Fruit fly (Drosophila melanogaster): ENCODE results near the gene CG8840.
A peak's percentile ranks its signal among the peaks of the same experiment; 100 is the strongest.

CG8840 gene

dm6 chr2L:3440322-3440721, 30.0 kb downstream of the CG8840 start (continued):
- TF ChIP-seq dan (GFP tag; IDR thresholded peaks at IDR 0.05) = no peak
- TF ChIP-seq CG12942 (GFP tag; optimal IDR thresholded peaks at IDR 0.05) = peak; percentile 59
- no peak for TF ChIP-seq Hey (tag; optimal IDR thresholded peaks at IDR 0.05)
- TF ChIP-seq stc (GFP tag; IDR thresholded peaks at IDR 0.05) = peak; percentile 80
- TF ChIP-seq fd102C (GFP tag; optimal IDR thresholded peaks at IDR 0.05) = no peak
- TF ChIP-seq CG3838 (GFP tag; optimal IDR thresholded peaks at IDR 0.05) = no peak
- peak; percentile 84 for TF ChIP-seq sisA (GFP tag; IDR thresholded peaks at IDR 0.05)
- no peak for TF ChIP-seq HLH54F (GFP tag; optimal IDR thresholded peaks at IDR 0.05)
- TF ChIP-seq CG4328 (GFP tag; optimal IDR thresholded peaks at IDR 0.05) = no peak
- TF ChIP-seq CG7928 (GFP tag; optimal IDR thresholded peaks at IDR 0.05) = no peak
- no peak for TF ChIP-seq Dip3 (GFP tag; optimal IDR thresholded peaks at IDR 0.05)
- no peak for TF ChIP-seq Hsf (GFP tag; optimal IDR thresholded peaks at IDR 0.05)
- TF ChIP-seq CG9437 (GFP tag; optimal IDR thresholded peaks at IDR 0.05) = peak; percentile 21
- TF ChIP-seq vfl (GFP tag; optimal IDR thresholded peaks at IDR 0.05) = no peak
- no peak for TF ChIP-seq CG7745 (tag; optimal IDR thresholded peaks at IDR 0.05)
- no peak for TF ChIP-seq CG15011 (GFP tag; optimal IDR thresholded peaks at IDR 0.05)
- peak; percentile 54 for TF ChIP-seq chn (GFP tag; optimal IDR thresholded peaks at IDR 0.05)
- TF ChIP-seq CG4404 (GFP tag; IDR thresholded peaks at IDR 0.05) = peak; percentile 33; the same call in 1 of the 2 replicates
- TF ChIP-seq kah (GFP tag; optimal IDR thresholded peaks at IDR 0.05) = peak; percentile 27
- no peak for TF ChIP-seq Trl (optimal IDR thresholded peaks at IDR 0.05)
- TF ChIP-seq Trl (GFP tag; optimal IDR thresholded peaks at IDR 0.05) = no peak
- peak; percentile 7 for TF ChIP-seq CG13296 (GFP tag; optimal IDR thresholded peaks at IDR 0.05)
- peak; percentile 76; the same call in 2 of the 3 replicates for TF ChIP-seq Optix (GFP tag; IDR thresholded peaks at IDR 0.05)
- TF ChIP-seq slou (GFP tag; optimal IDR thresholded peaks at IDR 0.05) = no peak
- TF ChIP-seq CG10654 (GFP tag; optimal IDR thresholded peaks at IDR 0.05) = peak; percentile 56
- TF ChIP-seq CG12391 (tag; optimal IDR thresholded peaks at IDR 0.05) = peak; percentile 69
- no peak for TF ChIP-seq CG17912 (GFP tag; optimal IDR thresholded peaks at IDR 0.05)
- TF ChIP-seq CG11504 (tag; optimal IDR thresholded peaks at IDR 0.05) = peak; percentile 69
- TF ChIP-seq Oli (tag; optimal IDR thresholded peaks at IDR 0.05) = peak; percentile 61
- peak; percentile 55 for TF ChIP-seq CG2120 (GFP tag; optimal IDR thresholded peaks at IDR 0.05)
- TF ChIP-seq zen (tag; optimal IDR thresholded peaks at IDR 0.05) = no peak
- peak; percentile 33 for TF ChIP-seq nmo (GFP tag; optimal IDR thresholded peaks at IDR 0.05)
- TF ChIP-seq ase (GFP tag; IDR thresholded peaks at IDR 0.05) = peak; percentile 81
- peak; percentile 56 for TF ChIP-seq ranshi (GFP tag; IDR thresholded peaks at IDR 0.05)
- no peak for TF ChIP-seq fd64A (GFP tag; optimal IDR thresholded peaks at IDR 0.05)
- no peak for TF ChIP-seq Nf-YB (GFP tag; optimal IDR thresholded peaks at IDR 0.05)
- no peak for TF ChIP-seq tll (GFP tag; optimal IDR thresholded peaks at IDR 0.05)
- no peak for TF ChIP-seq her (GFP tag; optimal IDR thresholded peaks at IDR 0.05)
- no peak for TF ChIP-seq pho (GFP tag; optimal IDR thresholded peaks at IDR 0.05)
- TF ChIP-seq CG31224 (GFP tag; IDR thresholded peaks at IDR 0.05) = peak; percentile 56
- no peak for TF ChIP-seq twi (tag; optimal IDR thresholded peaks at IDR 0.05)
- TF ChIP-seq kni (GFP tag; optimal IDR thresholded peaks at IDR 0.05) = no peak
- peak; percentile 80 for TF ChIP-seq Mrtf (GFP tag; IDR thresholded peaks at IDR 0.05)
- no peak for TF ChIP-seq bigmax (GFP tag; optimal IDR thresholded peaks at IDR 0.05)
- no peak for TF ChIP-seq knrl (GFP tag; IDR thresholded peaks at IDR 0.05; ENCODE audit: partially characterized antibody)
- TF ChIP-seq HLH4C (GFP tag; IDR thresholded peaks at IDR 0.05; ENCODE audit: partially characterized antibody) = no peak
- TF ChIP-seq CG12299 (tag; optimal IDR thresholded peaks at IDR 0.05) = no peak
- peak; percentile 28 for TF ChIP-seq CG6683 (GFP tag; optimal IDR thresholded peaks at IDR 0.05)
- TF ChIP-seq repo (GFP tag; optimal IDR thresholded peaks at IDR 0.05) = peak; percentile 2
- TF ChIP-seq E2f1 (GFP tag; IDR thresholded peaks at IDR 0.05) = peak; percentile 75
- TF ChIP-seq dmrt11E (tag; optimal IDR thresholded peaks at IDR 0.05) = no peak
- TF ChIP-seq CG31388 (GFP tag; optimal IDR thresholded peaks at IDR 0.05) = no peak

Data from whole organism, embryonic.